Worm (Caenorhabditis elegans) whole organism, L3 larva: ENCODE data around the gene Y37D8A.6.

Experiments
- pqm-1 ChIP-seq: fragments of 150-350 bp; optimal IDR thresholded peaks from 2 replicates; lab custom pipeline; 2017; ENCODE audit warnings: missing biosample characterization, missing genetic modification characterization, inconsistent platforms
- ztf-11 ChIP-seq: fragments of 150-350 bp; optimal IDR thresholded peaks from 2 replicates; lab custom pipeline; 2014; ENCODE audit warnings: missing biosample characterization, missing genetic modification characterization

ce11 chrIII:12818050-12818738 is 51.9 kb downstream of the Y37D8A.6 start, which contains the start of gene arx-5:
- TF ChIP-seq pqm-1 (tag; lab: Kevin White, UChicago), result no peak
- TF ChIP-seq ztf-11 (tag; lab: Kevin White, UChicago), result no peak
